Comparison of ENCODE assay signal across 5 fruit fly cellular contexts in genomic region chr3R:6427619-6428378, dm6.
TF ChIP-seq lines count a peak whose summit lies in the region.

No protein-coding gene starts in this region.

- no peak for TF ChIP-seq CTCF in whole organism, embryonic (GFP tag; optimal IDR thresholded peaks at IDR 0.05; lab: Kevin White, UChicago)

TF ChIP-seq in whole organism, adult, 20 proteins besides CTCF, POLR2A, EP300 and RAD21:
- TF ChIP-seq kay (GFP tag; lab: Kevin White, UChicago; ENCODE audit: borderline replicate concordance) = no peak
- TF ChIP-seq CG14711 (tag; optimal IDR thresholded peaks at IDR 0.05; lab: Kevin White, UChicago) = peak; percentile 4
TF ChIP-seq in whole organism, adult: peak in this region for 1.

TF ChIP-seq in whole organism, embryonic, 481 proteins besides CTCF, POLR2A, EP300 and RAD21 (continues in another document):
- TF ChIP-seq fd64A (GFP tag; optimal IDR thresholded peaks at IDR 0.05; lab: Kevin White, UChicago) = peak; percentile 36
- peak; percentile 78 for TF ChIP-seq Ets65A (GFP tag; lab: Kevin White, UChicago)
- peak; percentile 43 for TF ChIP-seq trem (tag; optimal IDR thresholded peaks at IDR 0.05; lab: Kevin White, UChicago)
- TF ChIP-seq CG11093 (GFP tag; IDR thresholded peaks at IDR 0.05; lab: Robert Waterston, UW) = 0 out of 3 replicates have a peak, but pooled peaks have one; percentile 48
- TF ChIP-seq gfzf (GFP tag; optimal IDR thresholded peaks at IDR 0.05; lab: Kevin White, UChicago) = no peak
- no peak for TF ChIP-seq Dp (GFP tag; optimal IDR thresholded peaks at IDR 0.05; lab: Kevin White, UChicago)
- no peak for TF ChIP-seq fru (optimal IDR thresholded peaks at IDR 0.05; lab: Kevin White, UChicago)
- TF ChIP-seq Xrp1 (GFP tag; IDR thresholded peaks at IDR 0.05; lab: Robert Waterston, UW) = peak; percentile 77
- TF ChIP-seq CG18619 (GFP tag; optimal IDR thresholded peaks at IDR 0.05; lab: Kevin White, UChicago) = peak; percentile 47
- peak; percentile 55 for TF ChIP-seq chn (GFP tag; optimal IDR thresholded peaks at IDR 0.05; lab: Kevin White, UChicago)
- TF ChIP-seq CG4730 (GFP tag; IDR thresholded peaks at IDR 0.05; lab: Robert Waterston, UW) = peak; percentile 67
- peak; percentile 41; the same call in 1 of the 3 replicates for TF ChIP-seq CG14050 (GFP tag; IDR thresholded peaks at IDR 0.05; lab: Robert Waterston, UW)
- TF ChIP-seq jumu (GFP tag; optimal IDR thresholded peaks at IDR 0.05; lab: Kevin White, UChicago) = peak; percentile 54
- no peak for TF ChIP-seq bigmax (GFP tag; optimal IDR thresholded peaks at IDR 0.05; lab: Kevin White, UChicago)
- TF ChIP-seq ems (GFP tag; optimal IDR thresholded peaks at IDR 0.05; lab: Kevin White, UChicago) = peak; percentile 34
- peak; percentile 40 for TF ChIP-seq CG4707 (GFP tag; optimal IDR thresholded peaks at IDR 0.05; lab: Kevin White, UChicago)
- TF ChIP-seq en (GFP tag; optimal IDR thresholded peaks at IDR 0.05; lab: Kevin White, UChicago) = no peak
- TF ChIP-seq CG2712 (tag; optimal IDR thresholded peaks at IDR 0.05; lab: Kevin White, UChicago) = peak; percentile 79
- peak; percentile 24 for TF ChIP-seq pfk (GFP tag; optimal IDR thresholded peaks at IDR 0.05; lab: Kevin White, UChicago)
- TF ChIP-seq chif (GFP tag; optimal IDR thresholded peaks at IDR 0.05; lab: Kevin White, UChicago) = peak; percentile 44 to 54
- TF ChIP-seq bowl (GFP tag; IDR thresholded peaks at IDR 0.05; lab: Robert Waterston, UW) = no peak
- peak; percentile 44 for TF ChIP-seq caup (GFP tag; optimal IDR thresholded peaks at IDR 0.05; lab: Kevin White, UChicago; ENCODE audit: severe bottlenecking)

TF ChIP-seq in whole organism, prepupa, 60 proteins besides CTCF, POLR2A, EP300 and RAD21 (continues in another document):
- TF ChIP-seq CG8119 (GFP tag; IDR thresholded peaks at IDR 0.05; lab: Robert Waterston, UW) = peak; percentile 50; the same call in 2 of the 3 replicates
- peak; percentile 47 for TF ChIP-seq Eip75B (GFP tag; optimal IDR thresholded peaks at IDR 0.05; lab: Kevin White, UChicago)
- TF ChIP-seq topi (GFP tag; optimal IDR thresholded peaks at IDR 0.05; lab: Kevin White, UChicago) = peak; percentile 43
- no peak for TF ChIP-seq CG11294 (GFP tag; IDR thresholded peaks at IDR 0.05; lab: Robert Waterston, UW)
- TF ChIP-seq esn (GFP tag; optimal IDR thresholded peaks at IDR 0.05; lab: Kevin White, UChicago) = peak; percentile 72
- peak; percentile 33 for TF ChIP-seq CG11762 (GFP tag; optimal IDR thresholded peaks at IDR 0.05; lab: Kevin White, UChicago; ENCODE audit: insufficient read depth)
- TF ChIP-seq CG15336 (GFP tag; IDR thresholded peaks at IDR 0.05; lab: Robert Waterston, UW) = peak; percentile 40
- no peak for TF ChIP-seq CG9139 (GFP tag; optimal IDR thresholded peaks at IDR 0.05; lab: Kevin White, UChicago)
- peak; percentile 57 for TF ChIP-seq achi (GFP tag; optimal IDR thresholded peaks at IDR 0.05; lab: Kevin White, UChicago)
- TF ChIP-seq fkh (GFP tag; optimal IDR thresholded peaks at IDR 0.05; lab: Kevin White, UChicago) = no peak
- TF ChIP-seq Hr39 (GFP tag; optimal IDR thresholded peaks at IDR 0.05; lab: Kevin White, UChicago) = peak; percentile 45
- peak; percentile 63 for TF ChIP-seq Met (GFP tag; optimal IDR thresholded peaks at IDR 0.05; lab: Kevin White, UChicago)
- peak; percentile 25 for TF ChIP-seq CG8632 (GFP tag; optimal IDR thresholded peaks at IDR 0.05; lab: Kevin White, UChicago)
- TF ChIP-seq vri (GFP tag; optimal IDR thresholded peaks at IDR 0.05; lab: Kevin White, UChicago) = peak; percentile 43
- TF ChIP-seq CG32006 (GFP tag; optimal IDR thresholded peaks at IDR 0.05; lab: Kevin White, UChicago) = peak; percentile 59
- TF ChIP-seq spab (GFP tag; optimal IDR thresholded peaks at IDR 0.05; lab: Kevin White, UChicago) = peak; percentile 29
- TF ChIP-seq OdsH (GFP tag; optimal IDR thresholded peaks at IDR 0.05; lab: Kevin White, UChicago) = peak; percentile 59
- peak; percentile 5 for TF ChIP-seq CG11902 (GFP tag; optimal IDR thresholded peaks at IDR 0.05; lab: Kevin White, UChicago)
- no peak for TF ChIP-seq dac (GFP tag; optimal IDR thresholded peaks at IDR 0.05; lab: Kevin White, UChicago)
- no peak for TF ChIP-seq Eip93F (GFP tag; optimal IDR thresholded peaks at IDR 0.05; lab: Kevin White, UChicago)
- no peak for TF ChIP-seq Sox15 (GFP tag; optimal IDR thresholded peaks at IDR 0.05; lab: Kevin White, UChicago)
- TF ChIP-seq pdm3 (GFP tag; optimal IDR thresholded peaks at IDR 0.05; lab: Kevin White, UChicago) = peak; percentile 53
- TF ChIP-seq Hr38 (GFP tag; optimal IDR thresholded peaks at IDR 0.05; lab: Kevin White, UChicago) = no peak

TF ChIP-seq in whole organism, pupa, 21 proteins besides CTCF, POLR2A, EP300 and RAD21:
- TF ChIP-seq Pif1A (GFP tag; optimal IDR thresholded peaks at IDR 0.05; lab: Kevin White, UChicago) = peak; percentile 64
- peak; percentile 56 for TF ChIP-seq CG15710 (tag; optimal IDR thresholded peaks at IDR 0.05; lab: Kevin White, UChicago)
- TF ChIP-seq CG12605 (GFP tag; IDR thresholded peaks at IDR 0.05; lab: Robert Waterston, UW) = no peak
- peak; percentile 65 for TF ChIP-seq CG8159 (tag; optimal IDR thresholded peaks at IDR 0.05; lab: Kevin White, UChicago)
- peak; percentile 51 for TF ChIP-seq CG14655 (GFP tag; optimal IDR thresholded peaks at IDR 0.05; lab: Kevin White, UChicago)
- 0 out of 2 replicates have a peak, but pooled peaks have one; percentile 38 for TF ChIP-seq CG32121 (GFP tag; IDR thresholded peaks at IDR 0.05; lab: Robert Waterston, UW)
- TF ChIP-seq D1 (tag; optimal IDR thresholded peaks at IDR 0.05; lab: Kevin White, UChicago) = no peak
- peak; percentile 45 for TF ChIP-seq CG9948 (tag; optimal IDR thresholded peaks at IDR 0.05; lab: Kevin White, UChicago)
- TF ChIP-seq CG8301 (tag; optimal IDR thresholded peaks at IDR 0.05; lab: Kevin White, UChicago) = peak; percentile 40
- TF ChIP-seq fd96Ca (GFP tag; IDR thresholded peaks at IDR 0.05; lab: Robert Waterston, UW) = no peak
- TF ChIP-seq Pif1B (GFP tag; optimal IDR thresholded peaks at IDR 0.05; lab: Kevin White, UChicago) = peak; percentile 30
- peak; percentile 14 for TF ChIP-seq Snoo (tag; optimal IDR thresholded peaks at IDR 0.05; lab: Kevin White, UChicago)
- TF ChIP-seq gl (tag; optimal IDR thresholded peaks at IDR 0.05; lab: Kevin White, UChicago) = peak; percentile 9
- no peak for TF ChIP-seq CG10348 (GFP tag; IDR thresholded peaks at IDR 0.05; lab: Robert Waterston, UW)
- no peak for TF ChIP-seq CG4496 (GFP tag; IDR thresholded peaks at IDR 0.05; lab: Robert Waterston, UW)
- TF ChIP-seq CG34367 (tag; optimal IDR thresholded peaks at IDR 0.05; lab: Kevin White, UChicago) = peak; percentile 45
- no peak for TF ChIP-seq rn (GFP tag; IDR thresholded peaks at IDR 0.05; lab: Robert Waterston, UW)
- TF ChIP-seq CG17806 (tag; optimal IDR thresholded peaks at IDR 0.05; lab: Kevin White, UChicago) = peak; percentile 56
- 0 out of 2 replicates have a peak, but pooled peaks have one; percentile 15 for TF ChIP-seq Ets98B (GFP tag; IDR thresholded peaks at IDR 0.05; lab: Robert Waterston, UW)
- peak; percentile 9 for TF ChIP-seq EcR (GFP tag; optimal IDR thresholded peaks at IDR 0.05; lab: Kevin White, UChicago)
- no peak for TF ChIP-seq CG13204 (GFP tag; optimal IDR thresholded peaks at IDR 0.05; lab: Kevin White, UChicago)
TF ChIP-seq in whole organism, pupa: peak in this region for 14.

TF ChIP-seq in whole organism, wandering third instar larva, 38 proteins besides CTCF, POLR2A, EP300 and RAD21:
- peak; percentile 66 for TF ChIP-seq fru (GFP tag; optimal IDR thresholded peaks at IDR 0.05; lab: Kevin White, UChicago)
- TF ChIP-seq CrebA (GFP tag; optimal IDR thresholded peaks at IDR 0.05; lab: Kevin White, UChicago; ENCODE audit: borderline replicate concordance) = no peak
- peak; percentile 43 for TF ChIP-seq ey (GFP tag; optimal IDR thresholded peaks at IDR 0.05; lab: Kevin White, UChicago)
- no peak for TF ChIP-seq Dfd (GFP tag; optimal IDR thresholded peaks at IDR 0.05; lab: Kevin White, UChicago)
- TF ChIP-seq OdsH (GFP tag; optimal IDR thresholded peaks at IDR 0.05; lab: Kevin White, UChicago) = peak; percentile 28
- no peak for TF ChIP-seq jim (GFP tag; optimal IDR thresholded peaks at IDR 0.05; lab: Kevin White, UChicago)
- peak; percentile 26 for TF ChIP-seq sv (GFP tag; optimal IDR thresholded peaks at IDR 0.05; lab: Kevin White, UChicago)
- TF ChIP-seq Mio (GFP tag; optimal IDR thresholded peaks at IDR 0.05; lab: Kevin White, UChicago) = no peak
- peak; percentile 42 for TF ChIP-seq HLH106 (tag; optimal IDR thresholded peaks at IDR 0.05; lab: Kevin White, UChicago)
- no peak for TF ChIP-seq Rel (GFP tag; optimal IDR thresholded peaks at IDR 0.05; lab: Kevin White, UChicago)
- TF ChIP-seq Rel (tag; optimal IDR thresholded peaks at IDR 0.05; lab: Kevin White, UChicago) = no peak
- no peak for TF ChIP-seq Jra (GFP tag; optimal IDR thresholded peaks at IDR 0.05; lab: Kevin White, UChicago)
- TF ChIP-seq dsf (GFP tag; optimal IDR thresholded peaks at IDR 0.05; lab: Kevin White, UChicago; ENCODE audit: borderline replicate concordance) = no peak
- peak; percentile 45 for TF ChIP-seq Hnf4 (GFP tag; optimal IDR thresholded peaks at IDR 0.05; lab: Kevin White, UChicago)
- peak; percentile 62 for TF ChIP-seq rgr (GFP tag; optimal IDR thresholded peaks at IDR 0.05; lab: Kevin White, UChicago)
- peak; percentile 8 for TF ChIP-seq br (GFP tag; optimal IDR thresholded peaks at IDR 0.05; lab: Kevin White, UChicago)
- TF ChIP-seq pan (optimal IDR thresholded peaks at IDR 0.05; lab: Kevin White, UChicago) = no peak
- TF ChIP-seq psq (GFP tag; optimal IDR thresholded peaks at IDR 0.05; lab: Kevin White, UChicago) = peak; percentile 27
- no peak for TF ChIP-seq Hr78 (GFP tag; optimal IDR thresholded peaks at IDR 0.05; lab: Kevin White, UChicago)
- no peak for TF ChIP-seq dl (GFP tag; optimal IDR thresholded peaks at IDR 0.05; lab: Kevin White, UChicago; ENCODE audit: insufficient read depth in 1 of 2, partially characterized antibody in 2 of 2)
- peak; percentile 71 for TF ChIP-seq h (GFP tag; optimal IDR thresholded peaks at IDR 0.05; lab: Kevin White, UChicago)
- TF ChIP-seq tai (GFP tag; optimal IDR thresholded peaks at IDR 0.05; lab: Kevin White, UChicago) = no peak
- peak; percentile 5 for TF ChIP-seq brk (GFP tag; optimal IDR thresholded peaks at IDR 0.05; lab: Kevin White, UChicago)
- no peak for TF ChIP-seq CG9705 (GFP tag; optimal IDR thresholded peaks at IDR 0.05; lab: Kevin White, UChicago)
- TF ChIP-seq woc (GFP tag; optimal IDR thresholded peaks at IDR 0.05; lab: Kevin White, UChicago) = peak; percentile 33
- peak in 1 of 2 experiments; percentile 56 for TF ChIP-seq foxo (GFP tag; optimal IDR thresholded peaks at IDR 0.05; lab: Kevin White, UChicago)
- peak; percentile 49 for TF ChIP-seq Sp1 (GFP tag; optimal IDR thresholded peaks at IDR 0.05; lab: Kevin White, UChicago)
